Fruit fly (Drosophila melanogaster): ENCODE data around the gene CG2082.
A peak's percentile ranks its signal among the peaks of the same experiment; 100 is the strongest.

CG2082 gene

DNA sequence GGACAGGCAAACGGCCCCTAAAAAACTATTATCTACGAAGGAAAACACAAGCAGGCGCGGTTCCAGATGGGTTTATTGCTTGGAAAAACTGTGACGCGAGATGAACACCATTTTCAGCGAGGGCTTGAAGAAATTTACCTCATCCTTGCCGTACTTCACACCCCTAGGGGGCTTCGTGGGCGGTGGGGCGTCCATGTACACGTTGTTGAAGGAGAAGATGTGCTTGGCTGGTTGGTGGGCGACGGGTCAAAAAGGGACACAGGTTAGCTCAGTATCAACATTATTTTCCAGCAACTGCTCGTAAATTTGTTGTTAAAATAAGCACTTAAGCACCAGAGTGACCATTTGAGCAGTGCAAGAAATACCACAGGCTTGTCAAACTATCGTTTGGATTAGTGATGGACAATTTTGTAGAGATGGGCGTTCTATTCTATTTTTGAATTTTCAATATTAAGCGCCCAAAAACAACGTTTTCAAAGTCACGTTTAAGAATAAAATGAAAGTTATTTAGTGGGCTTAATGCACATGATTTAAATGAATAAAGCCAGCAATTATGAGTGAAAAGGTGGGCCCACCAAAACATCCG is 22.2 kb downstream of the CG2082 start, which contains the start of gene Sec8 (continued):
- TF ChIP-seq phol (tag; optimal IDR thresholded peaks at IDR 0.05) (peak; percentile 53), fu2 (GFP tag; optimal IDR thresholded peaks at IDR 0.05) (peak; percentile 38), Max (GFP tag; optimal IDR thresholded peaks at IDR 0.05) (peak; percentile 2), Rfx (GFP tag; IDR thresholded peaks at IDR 0.05) (peak; percentile 66; the same call in 1 of the 2 replicates), unpg (GFP tag; optimal IDR thresholded peaks at IDR 0.05) (no peak), luna (GFP tag; optimal IDR thresholded peaks at IDR 0.05) (peak; percentile 23), az2 (GFP tag; optimal IDR thresholded peaks at IDR 0.05) (peak; percentile 12), CG15514 (GFP tag; optimal IDR thresholded peaks at IDR 0.05) (peak; percentile 69), nerfin-2 (GFP tag; IDR thresholded peaks at IDR 0.05; ENCODE audit: partially characterized antibody) (peak; percentile 74), crc (GFP tag; optimal IDR thresholded peaks at IDR 0.05) (peak; percentile 13), CG13287 (GFP tag; IDR thresholded peaks at IDR 0.05; ENCODE audit: partially characterized antibody) (peak; percentile 91), CG11696 (GFP tag; IDR thresholded peaks at IDR 0.05) (no peak), NfI (GFP tag; optimal IDR thresholded peaks at IDR 0.05) (peak; percentile 1), ATbp (GFP tag; optimal IDR thresholded peaks at IDR 0.05) (no peak), lbe (GFP tag; optimal IDR thresholded peaks at IDR 0.05) (peak; percentile 17), Drgx (GFP tag; IDR thresholded peaks at IDR 0.05) (no peak), kay (GFP tag; optimal IDR thresholded peaks at IDR 0.05) (peak; percentile 1), Mrtf (GFP tag; IDR thresholded peaks at IDR 0.05) (0 out of 3 replicates have a peak, but pooled peaks have one; percentile 6), Dek (tag; optimal IDR thresholded peaks at IDR 0.05) (peak; percentile 19), ERR (GFP tag; optimal IDR thresholded peaks at IDR 0.05) (no peak), CrebB (tag; optimal IDR thresholded peaks at IDR 0.05) (no peak), CG6791 (GFP tag; IDR thresholded peaks at IDR 0.05; ENCODE audit: partially characterized antibody) (peak; percentile 91), CG18476 (GFP tag; optimal IDR thresholded peaks at IDR 0.05) (no peak), CG8290 (GFP tag; optimal IDR thresholded peaks at IDR 0.05) (peak; percentile 36), CG8290 (tag; optimal IDR thresholded peaks at IDR 0.05) (no peak), Chrac-16 (GFP tag; optimal IDR thresholded peaks at IDR 0.05) (peak; percentile 43), hb (GFP tag; IDR thresholded peaks at IDR 0.05; ENCODE audit: partially characterized antibody) (peak; percentile 82), bcd (GFP tag; optimal IDR thresholded peaks at IDR 0.05) (no peak), dysf (GFP tag; IDR thresholded peaks at IDR 0.05) (peak; percentile 28; the same call in 1 of the 3 replicates), Ets65A (GFP tag) (peak; percentile 94), hkb (optimal IDR thresholded peaks at IDR 0.05) (no peak), hkb (GFP tag; IDR thresholded peaks at IDR 0.05) (no peak), CG30020 (tag; optimal IDR thresholded peaks at IDR 0.05) (peak; percentile 31), HLH54F (GFP tag; optimal IDR thresholded peaks at IDR 0.05) (peak; percentile 42), ci (GFP tag; IDR thresholded peaks at IDR 0.05) (peak; percentile 53; the same call in 2 of the 3 replicates), prd (optimal IDR thresholded peaks at IDR 0.05) (no peak), prd (GFP tag; IDR thresholded peaks at IDR 0.05) (peak; percentile 54; the same call in 2 of the 3 replicates), ase (GFP tag; IDR thresholded peaks at IDR 0.05) (no peak), CG1233 (GFP tag; optimal IDR thresholded peaks at IDR 0.05) (peak; percentile 4), CG4730 (GFP tag; IDR thresholded peaks at IDR 0.05) (no peak), Scr (GFP tag; IDR thresholded peaks at IDR 0.05; ENCODE audit: partially characterized antibody) (peak; percentile 87), CG16779 (GFP tag; IDR thresholded peaks at IDR 0.05) (no peak), tup (GFP tag; optimal IDR thresholded peaks at IDR 0.05) (no peak), HLHmδ (GFP tag; optimal IDR thresholded peaks at IDR 0.05) (no peak), knrl (GFP tag; IDR thresholded peaks at IDR 0.05; ENCODE audit: partially characterized antibody) (peak; percentile 84), CG6175 (GFP tag; IDR thresholded peaks at IDR 0.05) (0 out of 3 replicates have a peak, but pooled peaks have one; percentile 48), Ptx1 (GFP tag; IDR thresholded peaks at IDR 0.05) (no peak), ash1 (GFP tag; optimal IDR thresholded peaks at IDR 0.05) (no peak), stwl (tag; optimal IDR thresholded peaks at IDR 0.05) (peak; percentile 71), zfh2 (GFP tag; optimal IDR thresholded peaks at IDR 0.05) (peak; percentile 68), wdn (GFP tag; IDR thresholded peaks at IDR 0.05) (no peak)

Data from whole organism, embryonic.